Worm (Caenorhabditis elegans): ENCODE data around the gene Y69H2.17.

Gene Y69H2.17

ce11 chrV:18731579-18732041 lies 46.9 kb downstream of the Y69H2.17 start, which contains the start of the genes asp-18 and scl-19:
Gene asp-18, minus strand, starts transcription at chrV:18731679.
Gene scl-19, plus strand, starts transcription at chrV:18731991.
- TF ChIP-seq dve-1 (tag; optimal IDR thresholded peaks at IDR 0.05) (no peak), lim-6 (tag; optimal IDR thresholded peaks at IDR 0.05) (no peak), hlh-30 (tag; optimal IDR thresholded peaks at IDR 0.05; ENCODE audit: insufficient read depth) (no peak), unc-42 (tag; optimal IDR thresholded peaks at IDR 0.05) (no peak), elt-2 (tag; optimal IDR thresholded peaks at IDR 0.05) (no peak), pros-1 (tag; optimal IDR thresholded peaks at IDR 0.05) (no peak), ceh-2 (tag; optimal IDR thresholded peaks at IDR 0.05) (no peak), ceh-30 (tag; optimal IDR thresholded peaks at IDR 0.05) (no peak), fkh-10 (GFP tag; optimal IDR thresholded peaks at IDR 0.05) (no peak), che-1 (tag; optimal IDR thresholded peaks at IDR 0.05) (no peak), ceh-48 (tag; optimal IDR thresholded peaks at IDR 0.05) (no peak), tbx-7 (tag; optimal IDR thresholded peaks at IDR 0.05) (no peak), ceh-31 (tag; optimal IDR thresholded peaks at IDR 0.05) (no peak), ceh-34 (tag; optimal IDR thresholded peaks at IDR 0.05) (no peak), F13H6.1 (tag; optimal IDR thresholded peaks at IDR 0.05) (no peak), K02D7.2 (tag; optimal IDR thresholded peaks at IDR 0.05) (no peak), C38D4.7 (GFP tag; optimal IDR thresholded peaks at IDR 0.05) (no peak)

- peak; percentile 20 for TF ChIP-seq mec-3 (tag; optimal IDR thresholded peaks at IDR 0.05; ENCODE audit: borderline replicate concordance)
- no peak for TF ChIP-seq ceh-45 (GFP tag; IDR thresholded peaks at IDR 0.05)
- TF ChIP-seq dve-1 (tag; optimal IDR thresholded peaks at IDR 0.05) = peak; percentile 95
- TF ChIP-seq pag-3 (tag; optimal IDR thresholded peaks at IDR 0.05; ENCODE audit: borderline replicate concordance) = peak; percentile 12
Measured at ce11 chrV:18733942-18734341, 49.2 kb downstream of the Y69H2.17 start.

ce11 chrV:18734381-18734780 lies 49.6 kb downstream of the Y69H2.17 start, which contains the start of gene scl-20:
Gene scl-20, minus strand, starts transcription at chrV:18734481.
- TF ChIP-seq elt-2 (tag; optimal IDR thresholded peaks at IDR 0.05) = peak; percentile 80
- TF ChIP-seq pha-2 (tag; optimal IDR thresholded peaks at IDR 0.05) = no peak

Data from whole organism, late embryonic.